Worm (Caenorhabditis elegans): ENCODE results near the gene gsp-1.

ce11 chrV:10714630-10715029 lies 32.4 kb downstream of the gsp-1 start:
- TF ChIP-seq mdl-1 (tag; optimal IDR thresholded peaks at IDR 0.05) (no peak), nhr-12 (tag; optimal IDR thresholded peaks at IDR 0.05) (no peak), fos-1 (tag; optimal IDR thresholded peaks at IDR 0.05) (no peak), F13H6.1 (tag; optimal IDR thresholded peaks at IDR 0.05) (no peak), dmd-4 (tag; optimal IDR thresholded peaks at IDR 0.05) (no peak), lin-39 (tag; optimal IDR thresholded peaks at IDR 0.05) (no peak), ztf-11 (tag; optimal IDR thresholded peaks at IDR 0.05) (no peak), aly-2 (tag; optimal IDR thresholded peaks at IDR 0.05) (no peak), egl-27 (tag; optimal IDR thresholded peaks at IDR 0.05) (no peak), elt-1 (tag; optimal IDR thresholded peaks at IDR 0.05) (no peak), peb-1 (tag; optimal IDR thresholded peaks at IDR 0.05) (no peak), snpc-4 (tag; optimal IDR thresholded peaks at IDR 0.05) (no peak), unc-62 (GFP tag; optimal IDR thresholded peaks at IDR 0.05) (no peak), lin-13 (GFP tag; optimal IDR thresholded peaks at IDR 0.05) (no peak)

All from whole organism, L2 larva.